Worm (Caenorhabditis elegans): ENCODE data around the gene F35D2.1.

The F35D2.1 gene

ce11 chrII:7530944-7531343 lies 44.8 kb upstream of the F35D2.1 start, which contains the start of gene wrt-1:
Gene wrt-1 (plus strand): TSS chrII:7530996.
- TF ChIP-seq nhr-21 (tag; optimal IDR thresholded peaks at IDR 0.05): peak; percentile 12
- no peak for TF ChIP-seq ZK546.5 (tag; optimal IDR thresholded peaks at IDR 0.05)
- TF ChIP-seq blmp-1 (tag; optimal IDR thresholded peaks at IDR 0.05; ENCODE audit: insufficient read depth): peak; percentile 5

- peak; percentile 54 for TF ChIP-seq sma-9 (GFP tag; optimal IDR thresholded peaks at IDR 0.05)
- TF ChIP-seq sma-9 (tag; optimal IDR thresholded peaks at IDR 0.05): no peak
- no peak for TF ChIP-seq lin-11 (tag; optimal IDR thresholded peaks at IDR 0.05)
- peak; percentile 51 for TF ChIP-seq nhr-21 (tag; optimal IDR thresholded peaks at IDR 0.05)
- peak; percentile 29 for TF ChIP-seq nhr-25 (tag; optimal IDR thresholded peaks at IDR 0.05)
Observed at ce11 chrII:7531478-7531877, 44.2 kb upstream of the F35D2.1 start.

ce11 chrII:7534369-7534768 lies 41.3 kb upstream of the F35D2.1 start, which contains the start of gene wrt-10:
Gene wrt-10 (minus strand): TSS chrII:7534563.
- no peak for TF ChIP-seq skn-1 (tag; optimal IDR thresholded peaks at IDR 0.05)
- no peak for TF ChIP-seq mbf-1 (tag; optimal IDR thresholded peaks at IDR 0.05)
- no peak for TF ChIP-seq unc-62 (GFP tag; optimal IDR thresholded peaks at IDR 0.05)
- TF ChIP-seq nhr-237 (tag; optimal IDR thresholded peaks at IDR 0.05): no peak
- TF ChIP-seq ztf-11 (tag; optimal IDR thresholded peaks at IDR 0.05): no peak
- TF ChIP-seq aly-2 (tag; optimal IDR thresholded peaks at IDR 0.05): no peak
- no peak for TF ChIP-seq nhr-23 (tag; optimal IDR thresholded peaks at IDR 0.05)
- no peak for TF ChIP-seq snpc-4 (tag; optimal IDR thresholded peaks at IDR 0.05)
- TF ChIP-seq unc-39 (tag; optimal IDR thresholded peaks at IDR 0.05): no peak
- peak; percentile 53 for TF ChIP-seq elt-1 (tag; optimal IDR thresholded peaks at IDR 0.05)
- no peak for TF ChIP-seq lin-11 (tag; optimal IDR thresholded peaks at IDR 0.05)
- TF ChIP-seq sma-9 (GFP tag; optimal IDR thresholded peaks at IDR 0.05): peak; percentile 23
- no peak for TF ChIP-seq sma-9 (tag; optimal IDR thresholded peaks at IDR 0.05)
- TF ChIP-seq ceh-16 (tag; optimal IDR thresholded peaks at IDR 0.05): peak; percentile 44
- no peak for TF ChIP-seq lsy-2 (tag; optimal IDR thresholded peaks at IDR 0.05)
- TF ChIP-seq nhr-21 (tag; optimal IDR thresholded peaks at IDR 0.05): no peak
- TF ChIP-seq R02D3.7 (tag; optimal IDR thresholded peaks at IDR 0.05): no peak
- TF ChIP-seq nhr-11 (tag; optimal IDR thresholded peaks at IDR 0.05): no peak
- TF ChIP-seq zag-1 (tag; optimal IDR thresholded peaks at IDR 0.05): no peak

ce11 chrII:7534934-7535333 lies 40.8 kb upstream of the F35D2.1 start, which contains the start of gene ZK1290.13:
Gene ZK1290.13 (plus strand): TSS chrII:7535006.
- TF ChIP-seq fos-1 (tag; optimal IDR thresholded peaks at IDR 0.05) (peak; percentile 70), nhr-25 (tag; optimal IDR thresholded peaks at IDR 0.05) (no peak), crh-2 (tag; optimal IDR thresholded peaks at IDR 0.05) (peak; percentile 14)

- TF ChIP-seq elt-3 (tag; optimal IDR thresholded peaks at IDR 0.05) (no peak), nhr-129 (tag; optimal IDR thresholded peaks at IDR 0.05) (peak; percentile 45), C34F6.9 (tag; optimal IDR thresholded peaks at IDR 0.05) (peak; percentile 70), unc-55 (GFP tag; optimal IDR thresholded peaks at IDR 0.05) (peak; percentile 59), mbf-1 (tag; optimal IDR thresholded peaks at IDR 0.05) (no peak), egl-27 (tag; optimal IDR thresholded peaks at IDR 0.05) (no peak), sma-3 (GFP tag; optimal IDR thresholded peaks at IDR 0.05) (peak; percentile 18), lin-11 (tag; optimal IDR thresholded peaks at IDR 0.05) (no peak), R02D3.7 (tag; optimal IDR thresholded peaks at IDR 0.05) (no peak), nhr-23 (tag; optimal IDR thresholded peaks at IDR 0.05) (no peak), gmeb-1 (tag; optimal IDR thresholded peaks at IDR 0.05) (peak; percentile 27), nhr-6 (tag; optimal IDR thresholded peaks at IDR 0.05) (no peak), crh-2 (tag; optimal IDR thresholded peaks at IDR 0.05) (peak; percentile 36), peb-1 (tag; optimal IDR thresholded peaks at IDR 0.05) (no peak), snpc-4 (tag; optimal IDR thresholded peaks at IDR 0.05) (no peak), nhr-10 (tag; optimal IDR thresholded peaks at IDR 0.05) (no peak), lsy-2 (tag; optimal IDR thresholded peaks at IDR 0.05) (peak; percentile 3 to 95), nhr-25 (tag; optimal IDR thresholded peaks at IDR 0.05) (no peak), sma-9 (GFP tag; optimal IDR thresholded peaks at IDR 0.05) (peak; percentile 62), sma-9 (tag; optimal IDR thresholded peaks at IDR 0.05) (no peak), lin-13 (GFP tag; optimal IDR thresholded peaks at IDR 0.05) (peak; percentile 32), nhr-237 (tag; optimal IDR thresholded peaks at IDR 0.05) (no peak)
Observed at ce11 chrII:7537603-7538230, 38.0 kb upstream of the F35D2.1 start, which contains the start of gene nfi-1. Gene nfi-1 (plus strand): TSS chrII:7538180.

All from whole organism, L2 larva.